Worm (Caenorhabditis elegans): ENCODE measurements around the gene Y61A9LA.12.

DNA sequence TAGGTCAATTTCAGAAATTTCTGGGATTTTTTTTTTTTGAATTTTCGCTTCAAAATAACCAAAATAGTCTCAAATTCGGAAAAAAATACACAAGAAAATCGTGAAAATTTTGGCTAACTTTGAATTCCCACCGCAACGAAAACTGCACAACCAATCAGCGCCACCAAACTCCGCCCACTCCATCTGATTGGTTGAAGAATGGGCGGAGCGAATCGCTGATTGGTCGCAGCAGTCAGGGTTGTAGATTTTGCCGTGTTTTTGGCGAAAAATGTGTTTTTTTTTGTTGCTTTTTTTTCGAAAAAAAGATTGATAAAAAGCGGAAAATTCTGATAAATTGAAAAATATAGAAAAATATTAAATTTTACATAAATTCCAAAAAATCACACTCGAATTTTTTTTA lies 6.8 kb upstream of the Y61A9LA.12 start:
- TF ChIP-seq mdl-1 (tag; optimal IDR thresholded peaks at IDR 0.05) (no peak), C16A3.4 (tag; optimal IDR thresholded peaks at IDR 0.05) (no peak), zip-4 (GFP tag; optimal IDR thresholded peaks at IDR 0.05) (no peak), ama-1 (optimal IDR thresholded peaks at IDR 0.05) (no peak), nhr-84 (tag; optimal IDR thresholded peaks at IDR 0.05) (no peak), nhr-20 (tag; optimal IDR thresholded peaks at IDR 0.05) (no peak), nhr-76 (tag; optimal IDR thresholded peaks at IDR 0.05) (no peak), fkh-10 (GFP tag; optimal IDR thresholded peaks at IDR 0.05) (no peak), fos-1 (tag; optimal IDR thresholded peaks at IDR 0.05) (no peak), unc-62 (GFP tag; optimal IDR thresholded peaks at IDR 0.05) (no peak), dpl-1 (GFP tag; optimal IDR thresholded peaks at IDR 0.05) (no peak), nhr-12 (tag; optimal IDR thresholded peaks at IDR 0.05) (no peak), ceh-88 (GFP tag; IDR thresholded peaks at IDR 0.05) (no peak)
